Fruit fly (Drosophila melanogaster): ENCODE measurements around the gene CG7565.

CG7565 gene

dm6 chr3L:8068061-8068460 lies 23.5 kb downstream of the CG7565 start:
- TF ChIP-seq Eip93F (GFP tag; optimal IDR thresholded peaks at IDR 0.05): no peak
- TF ChIP-seq CG6808 (GFP tag; optimal IDR thresholded peaks at IDR 0.05): no peak
- no peak for TF ChIP-seq Met (GFP tag; optimal IDR thresholded peaks at IDR 0.05)
- TF ChIP-seq CG9139 (GFP tag; optimal IDR thresholded peaks at IDR 0.05): no peak

dm6 chr3L:8067491-8067890 lies 24.1 kb downstream of the CG7565 start:
- TF ChIP-seq ss (GFP tag; optimal IDR thresholded peaks at IDR 0.05): no peak
- TF ChIP-seq Sox15 (GFP tag; optimal IDR thresholded peaks at IDR 0.05): no peak
- TF ChIP-seq Gug (GFP tag; IDR thresholded peaks at IDR 0.05): no peak
- TF ChIP-seq Smox (GFP tag; optimal IDR thresholded peaks at IDR 0.05): no peak
- TF ChIP-seq Sox102F (GFP tag; optimal IDR thresholded peaks at IDR 0.05): no peak
- peak; percentile 36 for TF ChIP-seq svp (GFP tag)
- TF ChIP-seq Eip75B (GFP tag; optimal IDR thresholded peaks at IDR 0.05): peak; percentile 8

DNA sequence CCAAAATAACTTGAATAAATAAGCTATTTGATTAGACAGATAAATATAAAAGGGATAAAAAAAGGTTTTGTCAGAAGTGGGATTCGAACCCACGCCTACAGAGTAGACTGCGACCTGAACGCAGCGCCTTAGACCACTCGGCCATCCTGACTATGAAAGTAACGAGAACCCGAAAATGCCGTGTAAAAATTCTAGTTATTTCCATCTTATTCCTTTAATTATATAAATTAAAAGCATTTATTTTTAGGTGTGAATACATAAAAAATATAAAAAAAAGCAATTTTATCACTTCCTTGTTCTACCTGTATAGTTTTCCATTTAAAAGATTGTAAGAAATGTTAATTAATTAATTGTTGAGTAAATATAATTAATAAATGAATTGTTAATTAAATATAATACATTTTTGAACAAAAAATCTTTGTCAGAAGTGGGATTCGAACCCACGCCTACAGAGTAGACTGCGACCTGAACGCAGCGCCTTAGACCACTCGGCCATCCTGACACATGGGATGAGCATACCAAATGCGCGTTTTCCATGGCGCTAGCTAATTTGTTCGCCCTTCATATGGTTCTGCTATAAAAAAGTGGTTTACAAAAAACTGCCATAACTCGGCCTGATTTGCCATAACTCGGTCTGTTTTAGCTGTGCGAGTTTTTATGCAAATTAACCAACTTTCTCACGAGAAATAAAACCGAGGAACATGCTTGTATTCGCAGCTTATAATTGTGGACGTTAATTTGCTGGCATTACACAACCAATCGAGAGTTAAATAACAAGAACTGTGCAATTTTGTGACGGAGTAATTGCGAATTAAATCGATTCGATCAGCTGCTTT lies 25.8 kb downstream of the CG7565 start:
- peak; percentile 26 for TF ChIP-seq CG6808 (GFP tag; optimal IDR thresholded peaks at IDR 0.05)
- TF ChIP-seq CG34406 (GFP tag; optimal IDR thresholded peaks at IDR 0.05): no peak
- no peak for TF ChIP-seq CG32006 (GFP tag; optimal IDR thresholded peaks at IDR 0.05)
- TF ChIP-seq CG7368 (GFP tag; optimal IDR thresholded peaks at IDR 0.05): no peak
- no peak for TF ChIP-seq cyc (GFP tag; optimal IDR thresholded peaks at IDR 0.05)
- TF ChIP-seq CG11762 (GFP tag; optimal IDR thresholded peaks at IDR 0.05; ENCODE audit: insufficient read depth): no peak
- no peak for TF ChIP-seq Sox102F (GFP tag; optimal IDR thresholded peaks at IDR 0.05)
- TF ChIP-seq CG3919 (GFP tag; optimal IDR thresholded peaks at IDR 0.05): no peak
- peak; percentile 84 for TF ChIP-seq vri (GFP tag; optimal IDR thresholded peaks at IDR 0.05)
- TF ChIP-seq fd59A (GFP tag; optimal IDR thresholded peaks at IDR 0.05): no peak
- TF ChIP-seq CG15336 (GFP tag; IDR thresholded peaks at IDR 0.05): peak; percentile 33; the same call in 1 of the 2 replicates
- peak; percentile 48 for TF ChIP-seq Eip78C (GFP tag)
- TF ChIP-seq CG11902 (GFP tag; optimal IDR thresholded peaks at IDR 0.05): no peak
- no peak for TF ChIP-seq CG10669 (GFP tag; optimal IDR thresholded peaks at IDR 0.05)
- TF ChIP-seq CG6163 (GFP tag; IDR thresholded peaks at IDR 0.05): no peak
- TF ChIP-seq Hr4 (GFP tag; optimal IDR thresholded peaks at IDR 0.05): no peak
- TF ChIP-seq CG4318 (GFP tag; optimal IDR thresholded peaks at IDR 0.05): no peak
- TF ChIP-seq CG8119 (GFP tag; IDR thresholded peaks at IDR 0.05): no peak; the same call in 2 of the 3 replicates
- peak; percentile 26 for TF ChIP-seq dsx (GFP tag; optimal IDR thresholded peaks at IDR 0.05; ENCODE audit: poor library complexity, severe bottlenecking)
- TF ChIP-seq Ets96B (tag; optimal IDR thresholded peaks at IDR 0.05): peak; percentile 0
- TF ChIP-seq Met (GFP tag; optimal IDR thresholded peaks at IDR 0.05): no peak
- TF ChIP-seq Blimp-1 (GFP tag; optimal IDR thresholded peaks at IDR 0.05): peak; percentile 35
- TF ChIP-seq Gug (GFP tag; IDR thresholded peaks at IDR 0.05): no peak
- TF ChIP-seq net (GFP tag; optimal IDR thresholded peaks at IDR 0.05): peak; percentile 7
- TF ChIP-seq Eip75B (GFP tag; optimal IDR thresholded peaks at IDR 0.05): no peak
- peak; percentile 12 for TF ChIP-seq CG6854 (GFP tag; optimal IDR thresholded peaks at IDR 0.05)
- no peak for TF ChIP-seq Smox (GFP tag; optimal IDR thresholded peaks at IDR 0.05)
- peak; percentile 27 for TF ChIP-seq CG6276 (GFP tag; optimal IDR thresholded peaks at IDR 0.05)
- TF ChIP-seq CG3032 (tag; optimal IDR thresholded peaks at IDR 0.05): no peak
- no peak for TF ChIP-seq topi (GFP tag; optimal IDR thresholded peaks at IDR 0.05)
